Fruit fly (Drosophila melanogaster) whole organism, wandering third instar larva: ENCODE data around the gene CG15370.
A peak's percentile ranks its signal among the peaks of the same experiment; 100 is the strongest.

Experiments
- GATAd ChIP-seq: sonication (Bioruptor generic); optimal IDR thresholded peaks from 2 replicates; lab custom pipeline; 2016; ENCODE audit warnings: missing biosample characterization, missing genetic modification characterization
- HLH106 ChIP-seq: fragments of 200-800 bp; optimal IDR thresholded peaks from 3 replicates; lab custom pipeline; 2019; ENCODE audit warnings: missing biosample characterization, mild to moderate bottlenecking, missing genetic modification characterization, moderate library complexity
- Hr78 ChIP-seq: fragments of >200 bp; optimal IDR thresholded peaks from 2 replicates; lab custom pipeline; 2017; ENCODE audit warnings: missing biosample characterization, missing genetic modification characterization
- Mio ChIP-seq: sonication (Bioruptor generic); optimal IDR thresholded peaks from 2 replicates; lab custom pipeline; 2016; ENCODE audit warnings: missing biosample characterization, missing genetic modification characterization
- Myc ChIP-seq: fragments of >200 bp; optimal IDR thresholded peaks from 2 replicates; lab custom pipeline; 2017
- N ChIP-seq: fragments of >200 bp; optimal IDR thresholded peaks from 2 replicates; lab custom pipeline; 2018; ENCODE audit warnings: missing biosample characterization, missing external identifiers, missing genetic modification characterization
- OdsH ChIP-seq: fragments of 200-800 bp; sonication (Bioruptor generic); optimal IDR thresholded peaks from 2 replicates; lab custom pipeline; 2016; ENCODE audit warnings: missing biosample characterization, mild to moderate bottlenecking, missing genetic modification characterization
- Sp1 ChIP-seq: fragments of 200-800 bp; sonication (Bioruptor generic); optimal IDR thresholded peaks from 3 replicates; lab custom pipeline; 2019; ENCODE audit warnings: missing biosample characterization, mild to moderate bottlenecking, missing genetic modification characterization, moderate library complexity
- ey ChIP-seq: fragments of 200-800 bp; sonication (Bioruptor generic); optimal IDR thresholded peaks from 2 replicates; lab custom pipeline; 2016; ENCODE audit warnings: missing biosample characterization, missing genetic modification characterization
- foxo ChIP-seq, 2 experiments: fragments of 200-800 bp; sonication (Bioruptor generic); optimal IDR thresholded peaks; 2 replicates in 1 of 2; 3 replicates in 1 of 2; lab custom pipeline; 2016 to 2017; ENCODE audit warnings: missing biosample characterization in 2 of 2, missing genetic modification characterization in 2 of 2
- h ChIP-seq: fragments of 200-800 bp; sonication (Bioruptor generic); optimal IDR thresholded peaks from 3 replicates; lab custom pipeline; 2016; ENCODE audit warnings: missing biosample characterization, mild to moderate bottlenecking, missing genetic modification characterization
- jim ChIP-seq: fragments of 175-275, 200-325 bp; sonication (Bioruptor generic); optimal IDR thresholded peaks from 2 replicates; lab custom pipeline; 2016; ENCODE audit warnings: missing biosample characterization, mild to moderate bottlenecking, missing genetic modification characterization
- psq ChIP-seq: fragments of 200-800 bp; sonication (Bioruptor generic); optimal IDR thresholded peaks from 3 replicates; lab custom pipeline; 2017; ENCODE audit warnings: missing biosample characterization, mild to moderate bottlenecking, missing genetic modification characterization, moderate library complexity
- usp ChIP-seq: fragments of >200 bp; optimal IDR thresholded peaks from 2 replicates; lab custom pipeline; 2017; ENCODE audit warnings: missing biosample characterization, missing genetic modification characterization

DNA sequence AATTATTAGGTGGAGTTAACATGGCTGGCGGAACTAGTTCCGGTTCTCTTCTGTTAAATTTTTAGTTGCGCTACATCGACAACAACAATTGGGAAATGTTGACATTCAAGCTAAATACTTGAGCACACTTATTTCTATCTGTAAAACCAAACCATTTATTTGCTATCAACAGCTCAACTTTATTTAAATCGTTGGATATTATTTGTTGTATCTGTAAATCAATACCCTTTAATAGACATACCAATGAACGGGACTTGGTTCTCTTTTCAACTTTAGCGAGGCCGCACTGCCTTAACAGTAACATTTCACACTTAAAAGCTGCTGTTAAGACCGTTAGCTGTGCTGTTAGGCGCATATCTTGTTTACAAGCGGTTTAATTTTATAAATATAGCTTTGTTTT is 31.6 kb upstream of the CG15370 start, which contains the start of gene CG12106:
- peak; percentile 48 for TF ChIP-seq h (GFP tag; lab: Kevin White, UChicago)
- no peak for TF ChIP-seq Mio
- TF ChIP-seq usp (GFP tag; lab: Kevin White, UChicago), result no peak
- TF ChIP-seq foxo (GFP tag; optimal IDR thresholded peaks at IDR 0.05; lab: Kevin White, UChicago), result peak in 1 of 2 experiments; percentile 63
- no peak for TF ChIP-seq Myc (lab: Kevin White, UChicago)
- TF ChIP-seq jim (GFP tag; lab: Kevin White, UChicago), result no peak
- TF ChIP-seq psq (GFP tag; lab: Kevin White, UChicago), result peak; percentile 8
- TF ChIP-seq N, result no peak
- TF ChIP-seq Sp1, result peak; percentile 54
- TF ChIP-seq HLH106 (tag; lab: Kevin White, UChicago), result peak; percentile 75
- no peak for TF ChIP-seq OdsH (GFP tag; lab: Kevin White, UChicago)
- no peak for TF ChIP-seq Hr78
- TF ChIP-seq ey (GFP tag; lab: Kevin White, UChicago), result peak; percentile 52
- no peak for TF ChIP-seq GATAd
